Fruit fly (Drosophila melanogaster): ENCODE data around the gene Ten-a.

The Ten-a gene

DNA sequence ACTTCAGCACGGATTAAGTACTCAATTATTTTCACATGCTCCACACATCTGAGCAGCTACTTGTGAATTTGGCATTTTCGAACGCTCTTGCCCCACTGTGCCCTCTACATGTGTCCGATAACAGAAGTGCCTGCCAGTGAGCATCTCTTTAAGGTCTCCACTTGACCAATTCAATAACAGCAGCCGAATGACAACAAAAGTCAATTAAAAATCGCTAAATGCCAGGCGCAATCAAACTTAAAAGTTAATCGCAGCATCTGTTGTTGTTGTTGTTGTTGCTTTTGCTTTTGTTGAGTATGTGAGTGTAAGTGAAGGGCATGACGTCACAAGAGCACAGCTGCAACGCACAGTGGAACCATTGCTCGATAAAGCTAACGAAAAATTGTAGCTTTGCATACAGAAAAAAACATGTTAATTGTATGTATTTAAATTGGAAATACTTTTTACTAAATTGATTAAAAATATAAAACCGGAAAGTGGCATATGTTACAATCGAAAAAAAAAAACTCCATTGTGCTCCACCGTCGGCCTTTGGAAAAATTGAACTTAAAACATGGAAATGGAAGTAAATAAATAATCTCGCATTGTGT is 28.6 kb upstream of the Ten-a start (continued):
- TF ChIP-seq CG31388 (GFP tag; optimal IDR thresholded peaks at IDR 0.05) (no peak), amos (GFP tag; IDR thresholded peaks at IDR 0.05; ENCODE audit: partially characterized antibody) (no peak), Aef1 (GFP tag; IDR thresholded peaks at IDR 0.05) (peak; percentile 19; the same call in 2 of the 3 replicates), unc-4 (GFP tag; IDR thresholded peaks at IDR 0.05; ENCODE audit: partially characterized antibody) (no peak), ssp (GFP tag; IDR thresholded peaks at IDR 0.05) (no peak), ttk (GFP tag; IDR thresholded peaks at IDR 0.05) (no peak; the same call in 1 of the 2 replicates), bsh (GFP tag; optimal IDR thresholded peaks at IDR 0.05) (peak in 1 of 2 experiments; percentile 39), CG8944 (GFP tag; optimal IDR thresholded peaks at IDR 0.05) (no peak), fd96Cb (tag; optimal IDR thresholded peaks at IDR 0.05) (peak; percentile 1), Xrp1 (GFP tag; IDR thresholded peaks at IDR 0.05) (peak; percentile 65), CG1603 (tag; optimal IDR thresholded peaks at IDR 0.05) (peak; percentile 10), Awh (GFP tag; IDR thresholded peaks at IDR 0.05) (0 out of 2 replicates have a peak, but pooled peaks have one; percentile 36), pb (GFP tag; optimal IDR thresholded peaks at IDR 0.05) (no peak), crp (GFP tag; optimal IDR thresholded peaks at IDR 0.05) (no peak), hbn (GFP tag; IDR thresholded peaks at IDR 0.05; ENCODE audit: partially characterized antibody) (peak; percentile 25; the same call in 1 of the 2 replicates), CG14441 (GFP tag; IDR thresholded peaks at IDR 0.05) (peak; percentile 59), chif (GFP tag; optimal IDR thresholded peaks at IDR 0.05) (peak in 1 of 2 experiments; percentile 32), CG5180 (GFP tag; optimal IDR thresholded peaks at IDR 0.05) (no peak), dmrt11E (tag; optimal IDR thresholded peaks at IDR 0.05) (peak; percentile 7), CG6683 (GFP tag; optimal IDR thresholded peaks at IDR 0.05) (no peak), CG31365 (tag; optimal IDR thresholded peaks at IDR 0.05) (no peak), Adf1 (GFP tag; IDR thresholded peaks at IDR 0.05) (no peak), CG17328 (GFP tag; IDR thresholded peaks at IDR 0.05) (peak; percentile 56; the same call in 1 of the 2 replicates), pnt (GFP tag; optimal IDR thresholded peaks at IDR 0.05) (no peak), Mrtf (GFP tag; IDR thresholded peaks at IDR 0.05) (no peak), Hr51 (GFP tag; optimal IDR thresholded peaks at IDR 0.05) (no peak), CG12236 (GFP tag; optimal IDR thresholded peaks at IDR 0.05) (no peak), pita (GFP tag; optimal IDR thresholded peaks at IDR 0.05) (no peak), CG4617 (GFP tag; optimal IDR thresholded peaks at IDR 0.05; ENCODE audit: borderline replicate concordance) (no peak), Hand (GFP tag; optimal IDR thresholded peaks at IDR 0.05) (no peak), Sox100B (GFP tag; optimal IDR thresholded peaks at IDR 0.05) (peak; percentile 3), CG4707 (GFP tag; optimal IDR thresholded peaks at IDR 0.05) (peak; percentile 10), kni (GFP tag; optimal IDR thresholded peaks at IDR 0.05) (no peak), pfk (GFP tag; optimal IDR thresholded peaks at IDR 0.05) (no peak), Lpt (GFP tag; optimal IDR thresholded peaks at IDR 0.05) (no peak), Kr (GFP tag; optimal IDR thresholded peaks at IDR 0.05) (no peak), CG34376 (GFP tag; optimal IDR thresholded peaks at IDR 0.05) (no peak), CG10959 (GFP tag; IDR thresholded peaks at IDR 0.05) (no peak), stwl (tag; optimal IDR thresholded peaks at IDR 0.05) (no peak), gt (GFP tag; IDR thresholded peaks at IDR 0.05) (no peak), sqz (GFP tag; optimal IDR thresholded peaks at IDR 0.05) (no peak), cwo (GFP tag; optimal IDR thresholded peaks at IDR 0.05) (no peak), en (GFP tag; optimal IDR thresholded peaks at IDR 0.05) (no peak), Ptx1 (GFP tag; IDR thresholded peaks at IDR 0.05) (peak; percentile 41; the same call in 1 of the 2 replicates), CG30403 (GFP tag; optimal IDR thresholded peaks at IDR 0.05) (peak; percentile 36), CG12219 (GFP tag; optimal IDR thresholded peaks at IDR 0.05) (no peak), dysf (GFP tag; IDR thresholded peaks at IDR 0.05) (peak; percentile 40; the same call in 1 of the 3 replicates), az2 (GFP tag; optimal IDR thresholded peaks at IDR 0.05) (peak; percentile 8), CG16813 (GFP tag; IDR thresholded peaks at IDR 0.05; ENCODE audit: partially characterized antibody) (no peak)
